Fruit fly (Drosophila melanogaster) whole organism, wandering third instar larva: ENCODE data around the gene CG14109.

ENCODE experiments used
- Abd-B ChIP-seq: fragments of >200 bp; optimal IDR thresholded peaks from 2 replicates; lab custom pipeline; 2017; ENCODE audit warnings: missing biosample characterization, missing genetic modification characterization
- CG32264 ChIP-seq: fragments of 200-800 bp; sonication (Bioruptor generic); optimal IDR thresholded peaks from 2 replicates; lab custom pipeline; 2016; ENCODE audit warnings: missing biosample characterization, missing genetic modification characterization
- CG9705 ChIP-seq: fragments of 200-800 bp; sonication (Bioruptor generic); optimal IDR thresholded peaks from 2 replicates; lab custom pipeline; 2018; ENCODE audit warnings: missing biosample characterization, mild to moderate bottlenecking, missing genetic modification characterization
- CrebA ChIP-seq: fragments of 200-800 bp; sonication (Bioruptor generic); optimal IDR thresholded peaks from 2 replicates; lab custom pipeline; 2016; ENCODE audit warnings: missing biosample characterization, mild to moderate bottlenecking, missing genetic modification characterization, borderline replicate concordance
- Dfd ChIP-seq: fragments of >200 bp; optimal IDR thresholded peaks from 2 replicates; lab custom pipeline; 2017; ENCODE audit warnings: missing biosample characterization, missing genetic modification characterization
- Dif ChIP-seq: fragments of 200-275, 200-300 bp; sonication (Bioruptor generic); optimal IDR thresholded peaks from 2 replicates; lab custom pipeline; 2018; ENCODE audit warnings: missing biosample characterization, missing genetic modification characterization; ENCODE audit not compliant: partially characterized antibody
- GATAd ChIP-seq: sonication (Bioruptor generic); optimal IDR thresholded peaks from 2 replicates; lab custom pipeline; 2016; ENCODE audit warnings: missing biosample characterization, missing genetic modification characterization
- HLH106 ChIP-seq: fragments of 200-800 bp; optimal IDR thresholded peaks from 3 replicates; lab custom pipeline; 2019; ENCODE audit warnings: missing biosample characterization, mild to moderate bottlenecking, missing genetic modification characterization, moderate library complexity
- Hnf4 ChIP-seq: fragments of 200-800 bp; sonication (Bioruptor generic); optimal IDR thresholded peaks from 2 replicates; lab custom pipeline; 2016; ENCODE audit warnings: missing biosample characterization, mild to moderate bottlenecking, missing genetic modification characterization
- Hr83 ChIP-seq: fragments of 200-300 bp; sonication (Bioruptor generic); optimal IDR thresholded peaks from 2 replicates; lab custom pipeline; 2016; ENCODE audit warnings: missing biosample characterization, mild to moderate bottlenecking, missing genetic modification characterization, moderate library complexity; ENCODE audit not compliant: poor library complexity, severe bottlenecking
- Jra ChIP-seq: sonication (Bioruptor generic); optimal IDR thresholded peaks from 2 replicates; lab custom pipeline; 2016; ENCODE audit warnings: missing biosample characterization, missing genetic modification characterization
- Mio ChIP-seq: sonication (Bioruptor generic); optimal IDR thresholded peaks from 2 replicates; lab custom pipeline; 2016; ENCODE audit warnings: missing biosample characterization, missing genetic modification characterization
- Myc ChIP-seq: fragments of >200 bp; optimal IDR thresholded peaks from 2 replicates; lab custom pipeline; 2017
- N ChIP-seq: fragments of >200 bp; optimal IDR thresholded peaks from 2 replicates; lab custom pipeline; 2018; ENCODE audit warnings: missing biosample characterization, missing external identifiers, missing genetic modification characterization
- OdsH ChIP-seq: fragments of 200-800 bp; sonication (Bioruptor generic); optimal IDR thresholded peaks from 2 replicates; lab custom pipeline; 2016; ENCODE audit warnings: missing biosample characterization, mild to moderate bottlenecking, missing genetic modification characterization
- Rel ChIP-seq, 2 experiments: fragments of 200-800 bp; sonication (Bioruptor generic) in 1 of 2; optimal IDR thresholded peaks; 2 replicates in 1 of 2; 3 replicates in 1 of 2; lab custom pipeline; 2016 to 2019; ENCODE audit warnings: mild to moderate bottlenecking in 2 of 2, missing biosample characterization in 2 of 2, missing genetic modification characterization in 2 of 2, moderate library complexity in 1 of 2
- Sp1 ChIP-seq: fragments of 200-800 bp; sonication (Bioruptor generic); optimal IDR thresholded peaks from 3 replicates; lab custom pipeline; 2019; ENCODE audit warnings: missing biosample characterization, mild to moderate bottlenecking, missing genetic modification characterization, moderate library complexity
- Vsx2 ChIP-seq: fragments of 200-300, 225-300 bp; sonication (Bioruptor generic); optimal IDR thresholded peaks from 2 replicates; lab custom pipeline; 2018; ENCODE audit warnings: missing biosample characterization, missing genetic modification characterization; ENCODE audit not compliant: partially characterized antibody
- br ChIP-seq: fragments of 200-800 bp; sonication (Bioruptor generic); optimal IDR thresholded peaks from 2 replicates; lab custom pipeline; 2016; ENCODE audit warnings: missing biosample characterization, missing genetic modification characterization
- brk ChIP-seq: fragments of 200-800 bp; sonication (Bioruptor generic); optimal IDR thresholded peaks from 2 replicates; lab custom pipeline; 2016; ENCODE audit warnings: missing biosample characterization, mild to moderate bottlenecking, missing genetic modification characterization
- dl ChIP-seq, 2 experiments: fragments of 175-275, 200-275 bp in 1 of 2; fragments of 200-275 bp in 1 of 2; sonication (Bioruptor generic); optimal IDR thresholded peaks; lab custom pipeline; 2018; ENCODE audit warnings: mild to moderate bottlenecking in 2 of 2, missing biosample characterization in 2 of 2, missing genetic modification characterization in 2 of 2, moderate library complexity in 2 of 2; ENCODE audit not compliant: partially characterized antibody in 2 of 2, insufficient read depth in 1 of 2
- dmrt93B ChIP-seq: fragments of 200-800 bp; sonication (Bioruptor generic); optimal IDR thresholded peaks from 2 replicates; lab custom pipeline; 2018; ENCODE audit warnings: missing biosample characterization, mild to moderate bottlenecking, missing genetic modification characterization
- dsf ChIP-seq: sonication (Bioruptor generic); optimal IDR thresholded peaks from 2 replicates; lab custom pipeline; 2016; ENCODE audit warnings: missing biosample characterization, missing genetic modification characterization, borderline replicate concordance
- ey ChIP-seq: fragments of 200-800 bp; sonication (Bioruptor generic); optimal IDR thresholded peaks from 2 replicates; lab custom pipeline; 2016; ENCODE audit warnings: missing biosample characterization, missing genetic modification characterization
- foxo ChIP-seq, 2 experiments: fragments of 200-800 bp; sonication (Bioruptor generic); optimal IDR thresholded peaks; 2 replicates in 1 of 2; 3 replicates in 1 of 2; lab custom pipeline; 2016 to 2017; ENCODE audit warnings: missing biosample characterization in 2 of 2, missing genetic modification characterization in 2 of 2
- fru ChIP-seq: fragments of 200-800 bp; sonication (Bioruptor generic); optimal IDR thresholded peaks from 3 replicates; lab custom pipeline; 2016; ENCODE audit warnings: missing biosample characterization, mild to moderate bottlenecking, missing genetic modification characterization
- h ChIP-seq: fragments of 200-800 bp; sonication (Bioruptor generic); optimal IDR thresholded peaks from 3 replicates; lab custom pipeline; 2016; ENCODE audit warnings: missing biosample characterization, mild to moderate bottlenecking, missing genetic modification characterization
- jim ChIP-seq: fragments of 175-275, 200-325 bp; sonication (Bioruptor generic); optimal IDR thresholded peaks from 2 replicates; lab custom pipeline; 2016; ENCODE audit warnings: missing biosample characterization, mild to moderate bottlenecking, missing genetic modification characterization
- lola ChIP-seq: fragments of >200 bp; optimal IDR thresholded peaks from 2 replicates; lab custom pipeline; 2017; ENCODE audit warnings: missing biosample characterization, missing genetic modification characterization
- pan ChIP-seq: fragments of >200 bp; optimal IDR thresholded peaks from 2 replicates; lab custom pipeline; 2017
- psq ChIP-seq: fragments of 200-800 bp; sonication (Bioruptor generic); optimal IDR thresholded peaks from 3 replicates; lab custom pipeline; 2017; ENCODE audit warnings: missing biosample characterization, mild to moderate bottlenecking, missing genetic modification characterization, moderate library complexity
- rgr ChIP-seq: fragments of 200-800 bp; sonication (Bioruptor generic); optimal IDR thresholded peaks from 3 replicates; lab custom pipeline; 2016; ENCODE audit warnings: missing biosample characterization, mild to moderate bottlenecking, missing genetic modification characterization
- sage ChIP-seq: fragments of 200-800 bp; sonication (Bioruptor generic); optimal IDR thresholded peaks from 2 replicates; lab custom pipeline; 2016; ENCODE audit warnings: missing biosample characterization, mild to moderate bottlenecking, missing genetic modification characterization
- sv ChIP-seq: fragments of 200-800 bp; sonication (Bioruptor generic); optimal IDR thresholded peaks from 3 replicates; lab custom pipeline; 2016; ENCODE audit warnings: missing biosample characterization, missing genetic modification characterization
- tai ChIP-seq: sonication (Bioruptor generic); optimal IDR thresholded peaks from 2 replicates; lab custom pipeline; 2016; ENCODE audit warnings: missing biosample characterization, missing genetic modification characterization
- usp ChIP-seq: fragments of >200 bp; optimal IDR thresholded peaks from 2 replicates; lab custom pipeline; 2017; ENCODE audit warnings: missing biosample characterization, missing genetic modification characterization
- woc ChIP-seq: sonication (Bioruptor generic); optimal IDR thresholded peaks from 2 replicates; lab custom pipeline; 2016; ENCODE audit warnings: missing biosample characterization, mild to moderate bottlenecking, missing genetic modification characterization

The CG14109 gene

DNA sequence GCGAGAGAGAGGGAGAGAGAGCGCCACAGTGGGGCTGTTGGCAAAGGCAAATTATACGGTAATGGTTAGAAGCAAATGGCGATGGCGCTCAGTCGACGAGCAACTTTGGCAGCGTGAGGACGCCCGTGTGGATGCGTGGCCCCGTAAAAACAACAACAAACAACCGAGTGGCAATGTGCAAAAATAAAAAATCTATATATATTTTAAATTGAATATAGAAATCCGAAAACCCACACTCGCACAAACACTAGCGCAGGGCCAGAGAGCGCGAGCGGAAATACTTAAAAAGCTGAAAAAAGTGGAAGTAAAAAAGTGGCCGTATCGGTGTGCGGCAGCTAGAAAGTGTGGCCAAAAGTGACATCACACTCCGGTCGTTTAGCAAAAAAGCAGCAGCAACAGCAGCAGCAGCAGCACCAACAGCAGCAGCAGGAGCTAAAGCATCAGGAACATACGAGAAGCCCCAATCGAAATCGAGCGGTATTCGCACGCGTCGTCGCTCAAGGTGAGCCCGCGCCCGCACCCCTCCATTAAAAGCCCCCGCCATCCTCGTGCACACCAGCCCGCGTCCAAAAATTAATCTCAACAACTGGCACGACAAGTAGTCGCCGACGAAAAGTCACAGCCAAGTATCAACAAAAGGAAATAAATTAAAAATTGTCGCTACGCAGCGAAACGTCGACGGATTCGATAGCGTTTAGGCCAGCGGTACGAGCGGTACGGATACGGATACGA is 36.9 kb downstream of the CG14109 start, which contains the start of gene stv:
Gene stv (plus strand): TSS at position 89 of the 732 bp plus-strand sequence.
- TF ChIP-seq Dif (GFP tag; lab: Kevin White, UChicago) (no peak), N (GFP tag; lab: Kevin White, UChicago) (no peak), pan (lab: Kevin White, UChicago) (no peak), tai (no peak), GATAd (GFP tag; lab: Kevin White, UChicago) (no peak), foxo (GFP tag; optimal IDR thresholded peaks at IDR 0.05; lab: Kevin White, UChicago) (no peak), fru (GFP tag; lab: Kevin White, UChicago) (no peak), Vsx2 (GFP tag; lab: Kevin White, UChicago) (no peak), Jra (GFP tag; lab: Kevin White, UChicago) (no peak), woc (no peak), lola (GFP tag; lab: Kevin White, UChicago) (no peak), CG9705 (GFP tag; lab: Kevin White, UChicago) (no peak), sv (GFP tag; lab: Kevin White, UChicago) (no peak), HLH106 (tag; lab: Kevin White, UChicago) (peak; percentile 2), dmrt93B (GFP tag; lab: Kevin White, UChicago) (no peak), brk (GFP tag; lab: Kevin White, UChicago) (no peak), CrebA (GFP tag; lab: Kevin White, UChicago) (no peak), jim (GFP tag; lab: Kevin White, UChicago) (peak; percentile 73), Mio (GFP tag; lab: Kevin White, UChicago) (no peak), Hr83 (GFP tag; lab: Kevin White, UChicago) (no peak), Sp1 (GFP tag; lab: Kevin White, UChicago) (no peak), Rel (GFP tag; optimal IDR thresholded peaks at IDR 0.05; lab: Kevin White, UChicago) (no peak), Rel (tag; optimal IDR thresholded peaks at IDR 0.05; lab: Kevin White, UChicago) (peak; percentile 66), OdsH (GFP tag; lab: Kevin White, UChicago) (no peak), Dfd (GFP tag; lab: Kevin White, UChicago) (peak; percentile 72), usp (no peak), rgr (GFP tag; lab: Kevin White, UChicago) (no peak), CG32264 (no peak), h (GFP tag; lab: Kevin White, UChicago) (peak; percentile 12), br (GFP tag; lab: Kevin White, UChicago) (no peak), psq (GFP tag; lab: Kevin White, UChicago) (no peak), sage (no peak), dsf (GFP tag; lab: Kevin White, UChicago) (no peak), Hnf4 (GFP tag; lab: Kevin White, UChicago) (no peak), ey (GFP tag; lab: Kevin White, UChicago) (no peak), Abd-B (GFP tag; lab: Kevin White, UChicago) (no peak), Myc (lab: Kevin White, UChicago) (no peak)
- TF ChIP-seq, all 38 proteins: peak for 5

DNA sequence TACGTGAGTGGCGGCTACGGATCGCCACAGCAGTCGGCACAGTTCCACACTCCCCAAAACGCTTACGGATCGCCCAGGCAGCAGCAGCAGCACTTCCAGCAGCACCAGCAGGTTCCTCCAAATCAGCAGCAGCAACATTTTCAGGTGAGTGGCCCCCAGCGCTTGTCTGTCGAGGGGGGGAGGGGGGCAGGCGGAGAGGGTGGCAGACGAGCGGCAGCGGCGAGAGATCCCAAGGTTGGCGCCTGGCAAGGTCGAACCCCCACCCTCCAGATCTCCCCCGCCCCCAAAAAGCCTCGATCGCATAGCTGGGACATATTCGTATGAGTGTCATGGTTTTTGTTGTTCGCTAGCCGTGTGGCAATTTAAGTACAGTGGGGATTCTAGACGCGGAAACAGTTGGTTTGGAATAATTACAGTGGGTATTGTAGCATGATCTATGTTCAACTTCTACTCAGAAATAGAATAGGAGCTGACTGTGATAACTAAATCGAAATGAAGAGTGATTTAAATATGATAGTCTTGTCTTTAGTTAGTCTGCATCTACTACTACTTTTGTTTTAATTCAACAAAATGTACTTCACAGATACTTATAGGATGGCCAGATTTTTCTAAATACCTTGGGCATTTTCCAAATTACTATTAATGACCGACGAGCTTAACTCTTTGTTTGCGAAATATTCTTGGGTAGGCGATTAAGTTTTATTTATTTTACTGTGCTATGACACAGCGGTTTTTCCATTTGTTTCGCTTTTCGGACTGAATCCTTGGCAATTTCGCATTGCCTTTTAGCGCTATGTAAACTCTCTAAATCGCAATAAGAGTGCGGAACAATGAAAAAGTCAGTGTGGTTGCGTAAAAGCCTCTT is 37.9 kb downstream of the CG14109 start:
- peak; percentile 32 for TF ChIP-seq Dfd (GFP tag; lab: Kevin White, UChicago)
- peak in 1 of 2 experiments; percentile 43 for TF ChIP-seq foxo (GFP tag; optimal IDR thresholded peaks at IDR 0.05; lab: Kevin White, UChicago)
- no peak for TF ChIP-seq dsf (GFP tag; lab: Kevin White, UChicago)
- TF ChIP-seq h (GFP tag; lab: Kevin White, UChicago), result peak; percentile 33
- TF ChIP-seq dl (GFP tag; optimal IDR thresholded peaks at IDR 0.05; lab: Kevin White, UChicago; ENCODE audit: insufficient read depth in 1 of 2, partially characterized antibody in 2 of 2), result no peak
- TF ChIP-seq rgr (GFP tag; lab: Kevin White, UChicago), result peak; percentile 10
- TF ChIP-seq ey (GFP tag; lab: Kevin White, UChicago), result peak; percentile 32
- TF ChIP-seq fru (GFP tag; lab: Kevin White, UChicago), result peak; percentile 34
- TF ChIP-seq HLH106 (tag; lab: Kevin White, UChicago), result peak; percentile 23
